Worm (Caenorhabditis elegans) whole organism, L2 larva: ENCODE results near the gene kin-19.

Experiments used
- C34F6.9 ChIP-seq: fragments of 150-350 bp; optimal IDR thresholded peaks from 2 replicates; lab custom pipeline; 2014; ENCODE audit warnings: missing biosample characterization, missing genetic modification characterization
- alr-1 ChIP-seq: fragments of 150-350 bp; optimal IDR thresholded peaks from 2 replicates; lab custom pipeline; 2014; ENCODE audit warnings: missing biosample characterization, missing genetic modification characterization
- aly-2 ChIP-seq: fragments of 150-350 bp; optimal IDR thresholded peaks from 2 replicates; lab custom pipeline; 2014; ENCODE audit warnings: missing biosample characterization, missing genetic modification characterization
- ama-1 ChIP-seq: fragments of 150-350 bp; optimal IDR thresholded peaks from 2 replicates; lab custom pipeline; 2018; ENCODE audit warnings: inconsistent platforms
- dmd-4 ChIP-seq: sonication (generic microtip); optimal IDR thresholded peaks from 2 replicates; lab custom pipeline; 2017; ENCODE audit warnings: missing biosample characterization, missing genetic modification characterization
- fos-1 ChIP-seq: fragments of 150-350 bp; optimal IDR thresholded peaks from 2 replicates; lab custom pipeline; 2014; ENCODE audit warnings: missing biosample characterization, missing genetic modification characterization
- mdl-1 ChIP-seq, 2 experiments: fragments of 150-350 bp in 1 of 2; sonication (generic microtip) in 1 of 2; optimal IDR thresholded peaks; 2 replicates each; lab custom pipeline; 2017; ENCODE audit warnings: missing biosample characterization in 2 of 2, missing genetic modification characterization in 2 of 2
- nhr-11 ChIP-seq: fragments of 150-350 bp; optimal IDR thresholded peaks from 2 replicates; lab custom pipeline; 2014; ENCODE audit warnings: missing biosample characterization, missing genetic modification characterization
- nhr-25 ChIP-seq: fragments of 150-350 bp; sonication (generic microtip); optimal IDR thresholded peaks from 3 replicates; lab custom pipeline; 2014; ENCODE audit warnings: missing biosample characterization, missing genetic modification characterization
- snpc-4 ChIP-seq: fragments of 150-350 bp; optimal IDR thresholded peaks from 2 replicates; lab custom pipeline; 2014; ENCODE audit warnings: missing biosample characterization, missing genetic modification characterization
- unc-39 ChIP-seq: fragments of 150-350 bp; optimal IDR thresholded peaks from 2 replicates; lab custom pipeline; 2014; ENCODE audit warnings: missing biosample characterization, missing genetic modification characterization
- unc-55 ChIP-seq: fragments of 150-350 bp; sonication (generic microtip); optimal IDR thresholded peaks from 3 replicates; lab custom pipeline; 2014; ENCODE audit warnings: missing biosample characterization, missing genetic modification reagents, missing genetic modification characterization
- unc-62 ChIP-seq: fragments of 150-350 bp; optimal IDR thresholded peaks from 2 replicates; lab custom pipeline; 2014; ENCODE audit warnings: missing biosample characterization, missing genetic modification reagents, missing genetic modification characterization
- ztf-1 ChIP-seq: fragments of 200-800 bp; sonication (Bioruptor generic); conservative IDR thresholded peaks from 2 replicates; pipeline ENCODE4 v1.3.6; 2022; ENCODE audit warnings: missing genetic modification characterization, missing compliant biosample characterization

ce11 chrIII:4092020-4092419, 5.6 kb upstream of the kin-19 start, which contains the start of gene C03C10.5:
- TF ChIP-seq fos-1 (no peak), unc-62 (no peak), nhr-25 (tag; lab: Kevin White, UChicago) (no peak), snpc-4 (tag; lab: Kevin White, UChicago) (no peak), ama-1 (lab: Kevin White, UChicago) (no peak), alr-1 (tag; lab: Kevin White, UChicago) (no peak), ztf-1 (GFP tag; lab: Robert Waterston, UW) (no peak), aly-2 (no peak), unc-55 (GFP tag; lab: Kevin White, UChicago) (no peak), mdl-1 (tag; optimal IDR thresholded peaks at IDR 0.05; lab: Kevin White, UChicago) (no peak), C34F6.9 (tag; lab: Kevin White, UChicago) (no peak), dmd-4 (no peak), nhr-11 (tag; lab: Kevin White, UChicago) (no peak), unc-39 (tag; lab: Kevin White, UChicago) (no peak)
